Fruit fly (Drosophila melanogaster): ENCODE measurements around the gene CG2211.

The CG2211 gene

dm6 chr3L:1334571-1335427 is at the start of gene CG2211, which contains the start of gene Hmbs (continued):
- TF ChIP-seq lbe (GFP tag; optimal IDR thresholded peaks at IDR 0.05) (peak; percentile 86), HmgZ (tag; optimal IDR thresholded peaks at IDR 0.05) (peak; percentile 96), Chrac-16 (GFP tag; optimal IDR thresholded peaks at IDR 0.05) (peak; percentile 93), CG14965 (GFP tag; optimal IDR thresholded peaks at IDR 0.05; ENCODE audit: borderline replicate concordance) (no peak), CG3726 (GFP tag; IDR thresholded peaks at IDR 0.05) (peak; percentile 74; the same call in 2 of the 3 replicates), Poxn (GFP tag; IDR thresholded peaks at IDR 0.05) (peak; percentile 18; the same call in 1 of the 2 replicates), Dip3 (GFP tag; optimal IDR thresholded peaks at IDR 0.05) (peak; percentile 86), twi (tag; optimal IDR thresholded peaks at IDR 0.05) (peak; percentile 77), CG9797 (GFP tag; optimal IDR thresholded peaks at IDR 0.05) (peak; percentile 98), grau (tag; optimal IDR thresholded peaks at IDR 0.05) (peak; percentile 86), CG9437 (GFP tag; optimal IDR thresholded peaks at IDR 0.05) (peak; percentile 34), CG4854 (GFP tag; optimal IDR thresholded peaks at IDR 0.05) (peak; percentile 86), CG14667 (GFP tag; IDR thresholded peaks at IDR 0.05) (peak; percentile 62), Gug (GFP tag; IDR thresholded peaks at IDR 0.05) (peak; percentile 78; the same call in 3 of the 4 replicates), fru (optimal IDR thresholded peaks at IDR 0.05) (no peak), peb (GFP tag; IDR thresholded peaks at IDR 0.05) (peak; percentile 74), CG17328 (GFP tag; IDR thresholded peaks at IDR 0.05) (peak; percentile 89), row (GFP tag; IDR thresholded peaks at IDR 0.05) (peak; percentile 96), Elba2 (GFP tag; optimal IDR thresholded peaks at IDR 0.05) (peak; percentile 84), CG12744 (GFP tag; optimal IDR thresholded peaks at IDR 0.05) (peak; percentile 85), HmgD (GFP tag; optimal IDR thresholded peaks at IDR 0.05) (peak; percentile 90), zen (tag; optimal IDR thresholded peaks at IDR 0.05) (peak; percentile 87), stwl (tag; optimal IDR thresholded peaks at IDR 0.05) (peak; percentile 92), otp (GFP tag; IDR thresholded peaks at IDR 0.05) (peak; percentile 71; the same call in 2 of the 3 replicates), BEAF-32 (GFP tag; optimal IDR thresholded peaks at IDR 0.05) (peak; percentile 69), Dad (GFP tag; optimal IDR thresholded peaks at IDR 0.05) (peak; percentile 89), CG3838 (GFP tag; optimal IDR thresholded peaks at IDR 0.05) (peak; percentile 78), dati (GFP tag; IDR thresholded peaks at IDR 0.05) (no peak), CG15011 (GFP tag; optimal IDR thresholded peaks at IDR 0.05) (peak; percentile 69), ranshi (GFP tag; IDR thresholded peaks at IDR 0.05) (peak; percentile 84), GATAe (GFP tag; conservative IDR thresholded peaks at IDR 0.05) (no peak; the same call in 1 of the 2 replicates), ac (GFP tag; optimal IDR thresholded peaks at IDR 0.05) (no peak), Doc3 (GFP tag; IDR thresholded peaks at IDR 0.05; ENCODE audit: partially characterized antibody) (no peak), inv (GFP tag; IDR thresholded peaks at IDR 0.05; ENCODE audit: partially characterized antibody) (no peak; the same call in 1 of the 2 replicates), repo (GFP tag; optimal IDR thresholded peaks at IDR 0.05) (peak; percentile 74), al (GFP tag; IDR thresholded peaks at IDR 0.05) (peak; percentile 79), seq (GFP tag; IDR thresholded peaks at IDR 0.05) (peak; percentile 75), CG1602 (GFP tag; optimal IDR thresholded peaks at IDR 0.05) (peak; percentile 88), fd96Cb (tag; optimal IDR thresholded peaks at IDR 0.05) (peak; percentile 79), Jarid2 (GFP tag; optimal IDR thresholded peaks at IDR 0.05) (peak; percentile 64), CG12104 (GFP tag; optimal IDR thresholded peaks at IDR 0.05) (peak; percentile 78), CG8765 (GFP tag; IDR thresholded peaks at IDR 0.05) (peak; percentile 70), schlank (tag; optimal IDR thresholded peaks at IDR 0.05) (peak; percentile 33), CG12659 (GFP tag; optimal IDR thresholded peaks at IDR 0.05) (peak; percentile 94), CG8281 (tag; optimal IDR thresholded peaks at IDR 0.05) (peak; percentile 48), CG13775 (GFP tag; optimal IDR thresholded peaks at IDR 0.05) (peak; percentile 90), Med (GFP tag) (peak; percentile 98), CG11504 (tag; optimal IDR thresholded peaks at IDR 0.05) (no peak), sqz (GFP tag; optimal IDR thresholded peaks at IDR 0.05) (no peak)

Data from whole organism, embryonic.